Fruit fly (Drosophila melanogaster) whole organism, prepupa: ENCODE data around the gene CG4239.

Source experiments
- Blimp-1 ChIP-seq: fragments of 200-800 bp; sonication (Bioruptor generic); optimal IDR thresholded peaks from 3 replicates; lab custom pipeline; 2017; ENCODE audit warnings: missing biosample characterization, missing genetic modification characterization, mild to moderate bottlenecking, moderate library complexity, missing genetic modification reagents
- CG10631 ChIP-seq: fragments of 200-800 bp; sonication (Bioruptor generic); optimal IDR thresholded peaks from 2 replicates; lab custom pipeline; 2016; ENCODE audit warnings: missing biosample characterization, missing genetic modification characterization
- CG10669 ChIP-seq: fragments of 200-800 bp; sonication (Bioruptor generic); optimal IDR thresholded peaks from 3 replicates; lab custom pipeline; 2018; ENCODE audit warnings: missing biosample characterization, mild to moderate bottlenecking, missing genetic modification characterization, moderate library complexity
- CG11294 ChIP-seq: fragments of 200-800 bp; sonication (Bioruptor generic); IDR thresholded peaks from 2 replicates; pipeline ENCODE4 v1.3.6; 2022; ENCODE audit warnings: missing biosample characterization, missing genetic modification characterization
- CG11762 ChIP-seq: fragments of 200-800 bp; sonication (Bioruptor generic); optimal IDR thresholded peaks from 3 replicates; lab custom pipeline; 2016; ENCODE audit warnings: missing biosample characterization, missing genetic modification characterization; ENCODE audit not compliant: insufficient read depth
- CG1621 ChIP-seq: fragments of 200-800 bp; sonication (Bioruptor generic); optimal IDR thresholded peaks from 3 replicates; lab custom pipeline; 2018; ENCODE audit warnings: missing biosample characterization, mild to moderate bottlenecking, missing genetic modification characterization
- CG16779 ChIP-seq: fragments of 200-800 bp; sonication (Bioruptor generic); optimal IDR thresholded peaks from 3 replicates; lab custom pipeline; 2017; ENCODE audit warnings: missing biosample characterization, mild to moderate bottlenecking, missing genetic modification characterization
- CG3032 ChIP-seq: fragments of 200-800 bp; optimal IDR thresholded peaks from 2 replicates; lab custom pipeline; 2019; ENCODE audit warnings: missing biosample characterization, mild to moderate bottlenecking, missing genetic modification characterization, moderate library complexity
- CG31627 ChIP-seq: fragments of 200-800 bp; sonication (Bioruptor generic); optimal IDR thresholded peaks from 3 replicates; lab custom pipeline; 2016; ENCODE audit warnings: missing biosample characterization, missing genetic modification characterization
- CG32006 ChIP-seq: fragments of 200-800 bp; sonication (Bioruptor generic); optimal IDR thresholded peaks from 3 replicates; lab custom pipeline; 2017; ENCODE audit warnings: missing biosample characterization, mild to moderate bottlenecking, missing genetic modification characterization
- CG34406 ChIP-seq: fragments of 200-800 bp; sonication (Bioruptor generic); optimal IDR thresholded peaks from 3 replicates; lab custom pipeline; 2016; ENCODE audit warnings: missing biosample characterization, missing genetic modification characterization
- CG4318 ChIP-seq: fragments of 200-800 bp; sonication (Bioruptor generic); optimal IDR thresholded peaks from 3 replicates; lab custom pipeline; 2017; ENCODE audit warnings: missing biosample characterization, mild to moderate bottlenecking, missing genetic modification characterization
- CG6163 ChIP-seq: fragments of 200-800 bp; sonication (Bioruptor generic); IDR thresholded peaks from 3 replicates; pipeline ENCODE4 v1.3.6; 2022; ENCODE audit warnings: missing biosample characterization, missing genetic modification characterization
- CG6276 ChIP-seq: fragments of 200-800 bp; sonication (Bioruptor generic); optimal IDR thresholded peaks from 2 replicates; lab custom pipeline; 2017; ENCODE audit warnings: missing biosample characterization, mild to moderate bottlenecking, missing genetic modification characterization
- CG6792 ChIP-seq: fragments of 200-800 bp; sonication (Bioruptor generic); optimal IDR thresholded peaks from 3 replicates; lab custom pipeline; 2016; ENCODE audit warnings: missing biosample characterization, missing genetic modification characterization
- CG6808 ChIP-seq: fragments of 200-800 bp; sonication (Bioruptor generic); optimal IDR thresholded peaks from 3 replicates; lab custom pipeline; 2017; ENCODE audit warnings: missing biosample characterization, missing genetic modification characterization, mild to moderate bottlenecking, moderate library complexity, missing genetic modification reagents
- CG6854 ChIP-seq: fragments of 200-800 bp; sonication (Bioruptor generic); optimal IDR thresholded peaks from 2 replicates; lab custom pipeline; 2017; ENCODE audit warnings: missing biosample characterization, mild to moderate bottlenecking, missing genetic modification characterization
- CG7368 ChIP-seq: fragments of 200-800 bp; sonication (Bioruptor generic); optimal IDR thresholded peaks from 3 replicates; lab custom pipeline; 2016; ENCODE audit warnings: missing biosample characterization, missing genetic modification characterization
- CG8119 ChIP-seq: fragments of 200-800 bp; sonication (Bioruptor generic); IDR thresholded peaks from 3 replicates; pipeline ENCODE4 v1.3.6; 2022; ENCODE audit warnings: missing biosample characterization, missing genetic modification characterization
- CG8319 ChIP-seq: fragments of 200-800 bp; sonication (Bioruptor generic); optimal IDR thresholded peaks from 3 replicates; lab custom pipeline; 2016; ENCODE audit warnings: missing biosample characterization, missing genetic modification characterization
- CG8632 ChIP-seq: fragments of 200-800 bp; sonication (Bioruptor generic); optimal IDR thresholded peaks from 3 replicates; lab custom pipeline; 2016; ENCODE audit warnings: missing biosample characterization, missing genetic modification characterization
- CG9139 ChIP-seq: fragments of 200-800 bp; sonication (Bioruptor generic); optimal IDR thresholded peaks from 3 replicates; lab custom pipeline; 2017; ENCODE audit warnings: missing biosample characterization, mild to moderate bottlenecking, missing genetic modification characterization
- Eip75B ChIP-seq: fragments of 200-800 bp; sonication (Bioruptor generic); optimal IDR thresholded peaks from 3 replicates; lab custom pipeline; 2016; ENCODE audit warnings: missing biosample characterization, missing genetic modification characterization
- Eip78C ChIP-seq: fragments of 200-800 bp; sonication (Bioruptor generic); peaks from one replicate; lab custom pipeline; 2016; ENCODE audit warnings: missing biosample characterization, missing genetic modification characterization
- Eip93F ChIP-seq: fragments of 200-800 bp; sonication (Bioruptor generic); optimal IDR thresholded peaks from 2 replicates; lab custom pipeline; 2016; ENCODE audit warnings: missing biosample characterization, mild to moderate bottlenecking, missing genetic modification characterization
- Ets21C ChIP-seq: fragments of 200-800 bp; sonication (Bioruptor generic); optimal IDR thresholded peaks from 3 replicates; lab custom pipeline; 2016; ENCODE audit warnings: missing biosample characterization, missing genetic modification characterization
- Ets96B ChIP-seq: fragments of 200-800 bp; optimal IDR thresholded peaks from 2 replicates; lab custom pipeline; 2019; ENCODE audit warnings: missing biosample characterization, mild to moderate bottlenecking, missing genetic modification characterization, moderate library complexity
- Gug ChIP-seq: fragments of 200-800 bp; sonication (Bioruptor generic); IDR thresholded peaks from 2 replicates; pipeline ENCODE4 v1.3.6; 2022; ENCODE audit warnings: missing biosample characterization, missing genetic modification characterization
- Hr39 ChIP-seq: fragments of 200-800 bp; sonication (Bioruptor generic); optimal IDR thresholded peaks from 2 replicates; lab custom pipeline; 2016; ENCODE audit warnings: missing biosample characterization, missing genetic modification characterization
- Lpt ChIP-seq: fragments of 200-800 bp; sonication (Bioruptor generic); optimal IDR thresholded peaks from 3 replicates; lab custom pipeline; 2016; ENCODE audit warnings: missing biosample characterization, missing genetic modification characterization
- Met ChIP-seq: fragments of 200-800 bp; sonication (Bioruptor generic); optimal IDR thresholded peaks from 3 replicates; lab custom pipeline; 2016; ENCODE audit warnings: missing biosample characterization, missing genetic modification characterization
- OdsH ChIP-seq: fragments of 200-800 bp; sonication (Bioruptor generic); optimal IDR thresholded peaks from 3 replicates; lab custom pipeline; 2016; ENCODE audit warnings: missing biosample characterization, missing genetic modification characterization
- Smox ChIP-seq: fragments of 200-800 bp; sonication (Bioruptor generic); optimal IDR thresholded peaks from 3 replicates; lab custom pipeline; 2016; ENCODE audit warnings: missing biosample characterization, missing genetic modification characterization
- Sox102F ChIP-seq: fragments of 200-800 bp; sonication (Bioruptor generic); optimal IDR thresholded peaks from 2 replicates; lab custom pipeline; 2016; ENCODE audit warnings: missing biosample characterization, mild to moderate bottlenecking, missing genetic modification characterization
- Sox14 ChIP-seq: fragments of 200-800 bp; sonication (Bioruptor generic); optimal IDR thresholded peaks from 3 replicates; lab custom pipeline; 2016; ENCODE audit warnings: missing biosample characterization, missing genetic modification characterization
- achi ChIP-seq: fragments of 200-800 bp; sonication (Bioruptor generic); optimal IDR thresholded peaks from 3 replicates; lab custom pipeline; 2016; ENCODE audit warnings: missing biosample characterization, missing genetic modification characterization
- acj6 ChIP-seq: fragments of 200-800 bp; sonication (Bioruptor generic); optimal IDR thresholded peaks from 3 replicates; lab custom pipeline; 2016; ENCODE audit warnings: missing biosample characterization, missing genetic modification characterization
- cyc ChIP-seq: fragments of 200-800 bp; sonication (Bioruptor generic); optimal IDR thresholded peaks from 3 replicates; lab custom pipeline; 2016; ENCODE audit warnings: missing biosample characterization, missing genetic modification characterization
- dac ChIP-seq: fragments of 200-800 bp; sonication (Bioruptor generic); optimal IDR thresholded peaks from 2 replicates; lab custom pipeline; 2017; ENCODE audit warnings: missing biosample characterization, mild to moderate bottlenecking, missing genetic modification characterization
- eg ChIP-seq: fragments of 200-800 bp; sonication (Bioruptor generic); IDR thresholded peaks from 3 replicates; pipeline ENCODE4 v1.3.6; 2022; ENCODE audit warnings: missing biosample characterization, missing genetic modification characterization
- esn ChIP-seq: fragments of 200-800 bp; sonication (Bioruptor generic); optimal IDR thresholded peaks from 2 replicates; lab custom pipeline; 2016; ENCODE audit warnings: missing biosample characterization, mild to moderate bottlenecking, missing genetic modification characterization, moderate library complexity
- fd59A ChIP-seq: fragments of 200-800 bp; sonication (Bioruptor generic); optimal IDR thresholded peaks from 2 replicates; lab custom pipeline; 2017; ENCODE audit warnings: missing biosample characterization, mild to moderate bottlenecking, missing genetic modification characterization, missing genetic modification reagents
- fd85E ChIP-seq: fragments of 200-800 bp; sonication (Bioruptor generic); optimal IDR thresholded peaks from 3 replicates; lab custom pipeline; 2016; ENCODE audit warnings: missing biosample characterization, missing genetic modification characterization
- fkh ChIP-seq: fragments of 200-800 bp; sonication (Bioruptor generic); optimal IDR thresholded peaks from 3 replicates; lab custom pipeline; 2017; ENCODE audit warnings: missing biosample characterization, mild to moderate bottlenecking, missing genetic modification characterization, moderate library complexity
- lz ChIP-seq: fragments of 200-800 bp; sonication (Bioruptor generic); optimal IDR thresholded peaks from 3 replicates; lab custom pipeline; 2016; ENCODE audit warnings: missing biosample characterization, missing genetic modification characterization
- net ChIP-seq: fragments of 200-800 bp; sonication (Bioruptor generic); optimal IDR thresholded peaks from 3 replicates; lab custom pipeline; 2016; ENCODE audit warnings: missing biosample characterization, missing genetic modification characterization
- pdm3 ChIP-seq: fragments of 200-800 bp; sonication (Bioruptor generic); optimal IDR thresholded peaks from 3 replicates; lab custom pipeline; 2016; ENCODE audit warnings: missing biosample characterization, missing genetic modification characterization
- salr ChIP-seq, 2 experiments: fragments of 200-800 bp; sonication (Bioruptor generic); optimal IDR thresholded peaks; 3 replicates each; lab custom pipeline; 2016 to 2018; ENCODE audit warnings: missing biosample characterization in 2 of 2, missing genetic modification characterization in 2 of 2, mild to moderate bottlenecking in 1 of 2
- spab ChIP-seq: fragments of 200-800 bp; sonication (Bioruptor generic); optimal IDR thresholded peaks from 2 replicates; lab custom pipeline; 2017; ENCODE audit warnings: missing biosample characterization, mild to moderate bottlenecking, missing genetic modification characterization, missing genetic modification reagents
- ss ChIP-seq, 2 experiments: fragments of 200-800 bp; sonication (Bioruptor generic); optimal IDR thresholded peaks; 2 replicates in 1 of 2; 3 replicates in 1 of 2; lab custom pipeline; 2017 to 2018; ENCODE audit warnings: mild to moderate bottlenecking in 2 of 2, missing biosample characterization in 2 of 2, missing genetic modification characterization in 2 of 2, moderate library complexity in 1 of 2
- svp ChIP-seq: fragments of 200-800 bp; sonication (Bioruptor generic); peaks from one replicate; lab custom pipeline; 2016; ENCODE audit warnings: missing biosample characterization, missing genetic modification characterization
- vri ChIP-seq: fragments of 200-800 bp; sonication (Bioruptor generic); optimal IDR thresholded peaks from 3 replicates; lab custom pipeline; 2016; ENCODE audit warnings: missing biosample characterization, mild to moderate bottlenecking, missing genetic modification characterization

CG4239 gene

dm6 chrX:16385942-16386392 lies 889 bp downstream of the CG4239 start:
- no peak for TF ChIP-seq vri (GFP tag; lab: Kevin White, UChicago)
- TF ChIP-seq esn (GFP tag; lab: Kevin White, UChicago): peak; percentile 57
- no peak for TF ChIP-seq fd85E (GFP tag; lab: Kevin White, UChicago)
- peak in 1 of 2 experiments; percentile 51 for TF ChIP-seq salr (GFP tag; optimal IDR thresholded peaks at IDR 0.05; lab: Kevin White, UChicago)
- TF ChIP-seq OdsH (GFP tag; lab: Kevin White, UChicago): peak; percentile 44
- TF ChIP-seq Sox102F (GFP tag; lab: Kevin White, UChicago): no peak
- TF ChIP-seq CG10631 (GFP tag; lab: Kevin White, UChicago): peak; percentile 53
- TF ChIP-seq CG34406 (GFP tag; lab: Kevin White, UChicago): peak; percentile 44
- peak; percentile 83 for TF ChIP-seq svp (GFP tag; lab: Kevin White, UChicago)
- TF ChIP-seq eg (GFP tag; lab: Robert Waterston, UW): peak; percentile 55; the same call in 1 of the 3 replicates
- TF ChIP-seq CG10669 (GFP tag; lab: Kevin White, UChicago): peak; percentile 17
- no peak for TF ChIP-seq CG6808 (GFP tag; lab: Kevin White, UChicago)
- TF ChIP-seq Ets96B (tag; lab: Kevin White, UChicago): peak; percentile 34
- no peak for TF ChIP-seq pdm3 (GFP tag; lab: Kevin White, UChicago)
- TF ChIP-seq dac (GFP tag; lab: Kevin White, UChicago): peak; percentile 6
- peak; percentile 40 for TF ChIP-seq CG8632 (GFP tag; lab: Kevin White, UChicago)
- peak; percentile 69 for TF ChIP-seq fkh (GFP tag; lab: Kevin White, UChicago)
- TF ChIP-seq achi: peak; percentile 61
- TF ChIP-seq CG6792 (GFP tag; lab: Kevin White, UChicago): peak; percentile 37
- TF ChIP-seq Gug (GFP tag; lab: Robert Waterston, UW): no peak
- TF ChIP-seq CG8119 (GFP tag; lab: Robert Waterston, UW): peak; percentile 65; the same call in 2 of the 3 replicates
- peak; percentile 86 for TF ChIP-seq Eip78C
- TF ChIP-seq ss (GFP tag; optimal IDR thresholded peaks at IDR 0.05; lab: Kevin White, UChicago): peak; percentile 10 to 33
- TF ChIP-seq cyc (GFP tag; lab: Kevin White, UChicago): peak; percentile 17
- TF ChIP-seq net (GFP tag; lab: Kevin White, UChicago): peak; percentile 54
- TF ChIP-seq fd59A: peak; percentile 14
- no peak for TF ChIP-seq CG9139 (GFP tag; lab: Kevin White, UChicago)
- TF ChIP-seq CG1621: no peak
- no peak for TF ChIP-seq CG6163 (GFP tag; lab: Robert Waterston, UW)
- TF ChIP-seq Eip93F (GFP tag; lab: Kevin White, UChicago): no peak
- peak; percentile 30 for TF ChIP-seq lz
- TF ChIP-seq Smox (GFP tag; lab: Kevin White, UChicago): peak; percentile 50
- TF ChIP-seq CG32006 (GFP tag; lab: Kevin White, UChicago): peak; percentile 69
- peak; percentile 7 for TF ChIP-seq CG8319
- TF ChIP-seq CG31627 (GFP tag; lab: Kevin White, UChicago): peak; percentile 41
- TF ChIP-seq Sox14 (GFP tag; lab: Kevin White, UChicago): peak; percentile 41
- peak; percentile 30 for TF ChIP-seq Hr39 (GFP tag; lab: Kevin White, UChicago)
- no peak for TF ChIP-seq Ets21C (GFP tag; lab: Kevin White, UChicago)
- no peak for TF ChIP-seq CG16779 (tag; lab: Kevin White, UChicago)
- TF ChIP-seq CG4318 (GFP tag; lab: Kevin White, UChicago): peak; percentile 23
- TF ChIP-seq Blimp-1: no peak
- peak; percentile 32 for TF ChIP-seq CG3032 (tag; lab: Kevin White, UChicago)
- TF ChIP-seq acj6 (GFP tag; lab: Kevin White, UChicago): no peak
- TF ChIP-seq CG7368: no peak
- peak; percentile 28 for TF ChIP-seq CG11762
- no peak for TF ChIP-seq spab (GFP tag; lab: Kevin White, UChicago)
- peak; percentile 69 for TF ChIP-seq Met (GFP tag; lab: Kevin White, UChicago)
- no peak for TF ChIP-seq Eip75B (GFP tag; lab: Kevin White, UChicago)
- no peak for TF ChIP-seq CG6854 (GFP tag; lab: Kevin White, UChicago)
- no peak for TF ChIP-seq CG11294 (GFP tag; lab: Robert Waterston, UW)
- TF ChIP-seq CG6276 (GFP tag; lab: Kevin White, UChicago): peak; percentile 58
- no peak for TF ChIP-seq Lpt (GFP tag; lab: Kevin White, UChicago)
